Fruit fly (Drosophila melanogaster) whole organism, pupa: ENCODE results near the gene Ac76E.

Experiments used
- CG10348 ChIP-seq: fragments of 200-800 bp; sonication (Bioruptor generic); IDR thresholded peaks from 2 replicates; pipeline ENCODE4 v1.3.6; 2022; ENCODE audit warnings: missing biosample characterization, missing genetic modification characterization
- CG13204 ChIP-seq: fragments of 200-800 bp; sonication (Bioruptor generic); optimal IDR thresholded peaks from 2 replicates; lab custom pipeline; 2018; ENCODE audit warnings: missing biosample characterization, mild to moderate bottlenecking, missing genetic modification characterization, moderate library complexity
- CG15710 ChIP-seq: fragments of 200-800 bp; sonication (Bioruptor generic); optimal IDR thresholded peaks from 2 replicates; lab custom pipeline; 2018; ENCODE audit warnings: missing biosample characterization, mild to moderate bottlenecking, missing genetic modification characterization, moderate library complexity
- CG17806 ChIP-seq: fragments of 200-800 bp; sonication (Bioruptor generic); optimal IDR thresholded peaks from 2 replicates; lab custom pipeline; 2018; ENCODE audit warnings: missing biosample characterization, mild to moderate bottlenecking, missing genetic modification characterization, moderate library complexity
- CG32121 ChIP-seq: fragments of 200-800 bp; sonication (Bioruptor generic); IDR thresholded peaks from 2 replicates; pipeline ENCODE4 v1.3.6; 2022; ENCODE audit warnings: missing biosample characterization, missing genetic modification characterization
- CG34367 ChIP-seq: fragments of 200-800 bp; sonication (Bioruptor generic); optimal IDR thresholded peaks from 2 replicates; lab custom pipeline; 2018; ENCODE audit warnings: missing biosample characterization, mild to moderate bottlenecking, missing genetic modification characterization
- CG4496 ChIP-seq: fragments of 200-800 bp; sonication (Bioruptor generic); IDR thresholded peaks from 3 replicates; pipeline ENCODE4 v1.3.6; 2022; ENCODE audit warnings: missing biosample characterization, missing genetic modification characterization
- CG8301 ChIP-seq: fragments of 200-800 bp; sonication (Bioruptor generic); optimal IDR thresholded peaks from 2 replicates; lab custom pipeline; 2018; ENCODE audit warnings: missing biosample characterization, mild to moderate bottlenecking, missing genetic modification characterization
- D1 ChIP-seq: fragments of 200-800 bp; sonication (Bioruptor generic); optimal IDR thresholded peaks from 2 replicates; lab custom pipeline; 2018; ENCODE audit warnings: missing biosample characterization, mild to moderate bottlenecking, missing genetic modification characterization, moderate library complexity
- EcR ChIP-seq: fragments of 200-800 bp; sonication (Bioruptor generic); optimal IDR thresholded peaks from 3 replicates; lab custom pipeline; 2019; ENCODE audit warnings: missing biosample characterization, missing genetic modification characterization, mild to moderate bottlenecking, moderate library complexity, missing genetic modification reagents
- Ets98B ChIP-seq: fragments of 200-800 bp; sonication (Bioruptor generic); IDR thresholded peaks from 2 replicates; pipeline ENCODE4 v1.3.6; 2022; ENCODE audit warnings: missing biosample characterization, missing genetic modification characterization
- Pif1A ChIP-seq: fragments of 200-800 bp; sonication (Bioruptor generic); optimal IDR thresholded peaks from 3 replicates; lab custom pipeline; 2016; ENCODE audit warnings: missing biosample characterization, missing genetic modification characterization
- Pif1B ChIP-seq: fragments of 200-800 bp; sonication (Bioruptor generic); optimal IDR thresholded peaks from 3 replicates; lab custom pipeline; 2016; ENCODE audit warnings: missing biosample characterization, missing genetic modification characterization
- Snoo ChIP-seq: fragments of 200-800 bp; sonication (Bioruptor generic); optimal IDR thresholded peaks from 3 replicates; lab custom pipeline; 2017; ENCODE audit warnings: missing biosample characterization, mild to moderate bottlenecking, missing genetic modification characterization, inconsistent platforms

DNA sequence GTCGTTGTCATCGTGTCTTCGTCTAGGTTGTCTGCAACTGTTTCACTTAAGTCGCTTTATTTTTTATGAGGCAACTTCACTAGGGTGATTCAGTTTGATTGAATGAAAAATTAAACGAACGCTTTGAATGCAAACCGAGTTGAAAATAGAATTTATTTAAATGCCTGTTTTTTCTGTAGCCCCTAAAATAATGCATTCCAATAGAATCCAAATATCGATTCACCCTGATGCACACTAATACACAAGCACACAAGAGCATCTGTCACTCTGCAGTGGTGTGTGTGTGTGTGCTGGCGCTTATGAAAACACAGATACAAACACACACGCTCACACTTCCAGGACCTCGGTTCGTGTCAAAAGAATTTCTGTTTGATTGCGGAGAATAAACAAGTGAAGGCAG is 22.7 kb downstream of the Ac76E start:
- no peak for TF ChIP-seq CG13204 (GFP tag; lab: Kevin White, UChicago)
- peak; percentile 39 for TF ChIP-seq CG8301 (tag; lab: Kevin White, UChicago)
- TF ChIP-seq D1 (tag; lab: Kevin White, UChicago) = no peak
- no peak for TF ChIP-seq Ets98B
- TF ChIP-seq EcR (GFP tag; lab: Kevin White, UChicago) = no peak
- no peak for TF ChIP-seq Snoo (tag; lab: Kevin White, UChicago)
- peak; percentile 56 for TF ChIP-seq CG15710 (tag; lab: Kevin White, UChicago)
- TF ChIP-seq CG4496 (GFP tag; lab: Robert Waterston, UW) = 0 out of 3 replicates have a peak, but pooled peaks have one; percentile 20
- peak; percentile 41 for TF ChIP-seq CG34367
- TF ChIP-seq CG17806 (tag; lab: Kevin White, UChicago) = no peak
- TF ChIP-seq Pif1B (GFP tag; lab: Kevin White, UChicago) = peak; percentile 26
- no peak for TF ChIP-seq CG32121 (GFP tag; lab: Robert Waterston, UW)
- no peak for TF ChIP-seq CG10348 (GFP tag; lab: Robert Waterston, UW)
- TF ChIP-seq Pif1A = no peak
